Worm (Caenorhabditis elegans) whole organism, early embryonic: Measurements from ENCODE around the gene srg-24.

Source experiments
- ama-1 ChIP-seq: fragments of 150-350 bp; optimal IDR thresholded peaks from 2 replicates; lab custom pipeline; 2014
- flt-1 ChIP-seq: fragments of 200-800 bp; sonication (Bioruptor generic); IDR thresholded peaks from 2 replicates; pipeline ENCODE4 v1.3.6; 2022; ENCODE audit warnings: missing genetic modification characterization, missing compliant biosample characterization
- hnd-1 ChIP-seq: sonication (generic microtip); optimal IDR thresholded peaks from 2 replicates; lab custom pipeline; 2016; ENCODE audit warnings: missing genetic modification characterization, missing compliant biosample characterization
- pes-1 ChIP-seq: fragments of 200-800 bp; sonication (Bioruptor generic); IDR thresholded peaks from 2 replicates; pipeline ENCODE4 v1.3.6; 2022; ENCODE audit warnings: missing genetic modification reagents, missing genetic modification characterization, missing compliant biosample characterization
- scrt-1 ChIP-seq: fragments of 200-800 bp; sonication (Bioruptor generic); IDR thresholded peaks from 2 replicates; pipeline ENCODE4 v1.3.6; 2022; ENCODE audit warnings: missing genetic modification characterization, missing compliant biosample characterization
- sea-1 ChIP-seq: fragments of 200-800 bp; sonication (Bioruptor generic); conservative IDR thresholded peaks from 2 replicates; pipeline ENCODE4 v1.3.6; 2022; ENCODE audit warnings: missing genetic modification characterization, missing compliant biosample characterization

ce11 chrII:3111147-3111546 is 10.7 kb upstream of the srg-24 start, which contains the start of gene Y25C1A.13:
- TF ChIP-seq ama-1 (lab: Kevin White, UChicago) (no peak), pes-1 (GFP tag; lab: Robert Waterston, UW) (no peak), scrt-1 (GFP tag; lab: Robert Waterston, UW) (no peak), sea-1 (GFP tag; lab: Robert Waterston, UW) (no peak), hnd-1 (tag; lab: Kevin White, UChicago) (no peak), flt-1 (GFP tag; lab: Robert Waterston, UW) (no peak)
